Fruit fly (Drosophila melanogaster) whole organism, pupa: ENCODE results near the gene CG17328.

Source experiments
- CG10348 ChIP-seq: fragments of 200-800 bp; sonication (Bioruptor generic); IDR thresholded peaks from 2 replicates; pipeline ENCODE4 v1.3.6; 2022; ENCODE audit warnings: missing biosample characterization, missing genetic modification characterization
- CG12605 ChIP-seq: fragments of 200-800 bp; sonication (Bioruptor generic); IDR thresholded peaks from 2 replicates; pipeline ENCODE4 v1.3.6; 2022; ENCODE audit warnings: missing biosample characterization, missing genetic modification characterization
- CG13204 ChIP-seq: fragments of 200-800 bp; sonication (Bioruptor generic); optimal IDR thresholded peaks from 2 replicates; lab custom pipeline; 2018; ENCODE audit warnings: missing biosample characterization, mild to moderate bottlenecking, missing genetic modification characterization, moderate library complexity
- CG14655 ChIP-seq: fragments of 200-800 bp; sonication (Bioruptor generic); optimal IDR thresholded peaks from 3 replicates; lab custom pipeline; 2017; ENCODE audit warnings: mild to moderate bottlenecking, missing biosample characterization, missing genetic modification reagents, missing genetic modification characterization
- CG15710 ChIP-seq: fragments of 200-800 bp; sonication (Bioruptor generic); optimal IDR thresholded peaks from 2 replicates; lab custom pipeline; 2018; ENCODE audit warnings: missing biosample characterization, mild to moderate bottlenecking, missing genetic modification characterization, moderate library complexity
- CG17806 ChIP-seq: fragments of 200-800 bp; sonication (Bioruptor generic); optimal IDR thresholded peaks from 2 replicates; lab custom pipeline; 2018; ENCODE audit warnings: missing biosample characterization, mild to moderate bottlenecking, missing genetic modification characterization, moderate library complexity
- CG32121 ChIP-seq: fragments of 200-800 bp; sonication (Bioruptor generic); IDR thresholded peaks from 2 replicates; pipeline ENCODE4 v1.3.6; 2022; ENCODE audit warnings: missing biosample characterization, missing genetic modification characterization
- CG34367 ChIP-seq: fragments of 200-800 bp; sonication (Bioruptor generic); optimal IDR thresholded peaks from 2 replicates; lab custom pipeline; 2018; ENCODE audit warnings: missing biosample characterization, mild to moderate bottlenecking, missing genetic modification characterization
- CG4496 ChIP-seq: fragments of 200-800 bp; sonication (Bioruptor generic); IDR thresholded peaks from 3 replicates; pipeline ENCODE4 v1.3.6; 2022; ENCODE audit warnings: missing biosample characterization, missing genetic modification characterization
- CG8159 ChIP-seq: fragments of 200-800 bp; sonication (Bioruptor generic); optimal IDR thresholded peaks from 3 replicates; lab custom pipeline; 2018; ENCODE audit warnings: missing biosample characterization, mild to moderate bottlenecking, missing genetic modification characterization, moderate library complexity
- CG8301 ChIP-seq: fragments of 200-800 bp; sonication (Bioruptor generic); optimal IDR thresholded peaks from 2 replicates; lab custom pipeline; 2018; ENCODE audit warnings: missing biosample characterization, mild to moderate bottlenecking, missing genetic modification characterization
- CG9948 ChIP-seq: fragments of 200-800 bp; sonication (Bioruptor generic); optimal IDR thresholded peaks from 2 replicates; lab custom pipeline; 2018; ENCODE audit warnings: missing biosample characterization, mild to moderate bottlenecking, missing genetic modification characterization, moderate library complexity
- D1 ChIP-seq: fragments of 200-800 bp; sonication (Bioruptor generic); optimal IDR thresholded peaks from 2 replicates; lab custom pipeline; 2018; ENCODE audit warnings: missing biosample characterization, mild to moderate bottlenecking, missing genetic modification characterization, moderate library complexity
- EcR ChIP-seq: fragments of 200-800 bp; sonication (Bioruptor generic); optimal IDR thresholded peaks from 3 replicates; lab custom pipeline; 2019; ENCODE audit warnings: missing biosample characterization, missing genetic modification characterization, mild to moderate bottlenecking, moderate library complexity, missing genetic modification reagents
- Ets98B ChIP-seq: fragments of 200-800 bp; sonication (Bioruptor generic); IDR thresholded peaks from 2 replicates; pipeline ENCODE4 v1.3.6; 2022; ENCODE audit warnings: missing biosample characterization, missing genetic modification characterization
- Pif1A ChIP-seq: fragments of 200-800 bp; sonication (Bioruptor generic); optimal IDR thresholded peaks from 3 replicates; lab custom pipeline; 2016; ENCODE audit warnings: missing biosample characterization, missing genetic modification characterization
- Pif1B ChIP-seq: fragments of 200-800 bp; sonication (Bioruptor generic); optimal IDR thresholded peaks from 3 replicates; lab custom pipeline; 2016; ENCODE audit warnings: missing biosample characterization, missing genetic modification characterization
- Snoo ChIP-seq: fragments of 200-800 bp; sonication (Bioruptor generic); optimal IDR thresholded peaks from 3 replicates; lab custom pipeline; 2017; ENCODE audit warnings: missing biosample characterization, mild to moderate bottlenecking, missing genetic modification characterization, inconsistent platforms
- fd96Ca ChIP-seq: fragments of 200-800 bp; sonication (Bioruptor generic); IDR thresholded peaks from 3 replicates; pipeline ENCODE4 v1.3.6; 2022; ENCODE audit warnings: missing biosample characterization, missing genetic modification characterization
- gl ChIP-seq: fragments of 200-800 bp; sonication (Bioruptor generic); optimal IDR thresholded peaks from 2 replicates; lab custom pipeline; 2018; ENCODE audit warnings: missing biosample characterization, mild to moderate bottlenecking, missing genetic modification characterization
- rn ChIP-seq: fragments of 200-800 bp; sonication (Bioruptor generic); IDR thresholded peaks from 2 replicates; pipeline ENCODE4 v1.3.6; 2022; ENCODE audit warnings: missing biosample characterization, missing genetic modification characterization

Gene CG17328

DNA sequence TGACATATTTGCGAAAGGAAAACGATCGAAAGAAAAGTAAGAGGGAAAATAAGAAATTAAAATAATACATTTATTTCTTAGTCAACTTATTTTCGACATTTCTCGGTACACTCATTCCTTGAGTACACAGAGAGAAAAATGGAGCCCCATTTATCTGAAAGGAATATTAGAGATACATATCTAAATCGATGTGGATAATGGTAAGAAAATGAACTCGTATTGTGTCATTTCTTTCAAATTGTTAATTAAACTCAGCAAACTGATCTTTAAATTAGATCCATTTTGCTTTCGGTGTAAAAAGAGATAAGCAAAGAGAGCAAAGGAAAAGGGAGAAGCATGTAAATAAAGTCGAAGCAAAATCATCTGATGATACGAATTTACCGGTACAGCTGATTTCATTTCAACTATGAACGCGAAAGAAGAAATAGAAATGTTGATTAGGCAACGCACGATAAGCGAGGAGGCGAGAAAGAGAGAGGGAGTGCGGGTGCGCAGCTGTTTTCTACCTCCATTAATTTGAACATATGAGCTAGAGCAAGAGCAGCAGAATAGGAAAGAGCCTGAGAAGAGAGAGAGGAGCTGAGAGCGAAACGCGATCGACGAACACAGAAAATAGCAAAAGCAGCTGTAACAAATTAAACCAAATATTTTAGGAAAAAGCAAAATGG, 13.9 kb upstream of the CG17328 start:
- TF ChIP-seq CG12605 (GFP tag; lab: Robert Waterston, UW) (no peak), fd96Ca (GFP tag; lab: Robert Waterston, UW) (no peak), CG13204 (GFP tag; lab: Kevin White, UChicago) (peak; percentile 39), CG14655 (peak; percentile 86), EcR (GFP tag; lab: Kevin White, UChicago) (no peak), CG10348 (GFP tag; lab: Robert Waterston, UW) (no peak), Ets98B (no peak), Pif1A (GFP tag; lab: Kevin White, UChicago) (peak; percentile 77), CG15710 (tag; lab: Kevin White, UChicago) (peak; percentile 84), CG32121 (GFP tag; lab: Robert Waterston, UW) (no peak), Pif1B (GFP tag; lab: Kevin White, UChicago) (peak; percentile 87), rn (GFP tag; lab: Robert Waterston, UW) (no peak), CG8301 (tag; lab: Kevin White, UChicago) (peak; percentile 83), CG17806 (peak; percentile 92), CG8159 (tag; lab: Kevin White, UChicago) (peak; percentile 90), CG34367 (tag; lab: Kevin White, UChicago) (peak; percentile 83), Snoo (tag; lab: Kevin White, UChicago) (peak; percentile 86), D1 (peak; percentile 22), CG9948 (tag; lab: Kevin White, UChicago) (peak; percentile 87), CG4496 (GFP tag; lab: Robert Waterston, UW) (no peak), gl (tag; lab: Kevin White, UChicago) (peak; percentile 70)

DNA sequence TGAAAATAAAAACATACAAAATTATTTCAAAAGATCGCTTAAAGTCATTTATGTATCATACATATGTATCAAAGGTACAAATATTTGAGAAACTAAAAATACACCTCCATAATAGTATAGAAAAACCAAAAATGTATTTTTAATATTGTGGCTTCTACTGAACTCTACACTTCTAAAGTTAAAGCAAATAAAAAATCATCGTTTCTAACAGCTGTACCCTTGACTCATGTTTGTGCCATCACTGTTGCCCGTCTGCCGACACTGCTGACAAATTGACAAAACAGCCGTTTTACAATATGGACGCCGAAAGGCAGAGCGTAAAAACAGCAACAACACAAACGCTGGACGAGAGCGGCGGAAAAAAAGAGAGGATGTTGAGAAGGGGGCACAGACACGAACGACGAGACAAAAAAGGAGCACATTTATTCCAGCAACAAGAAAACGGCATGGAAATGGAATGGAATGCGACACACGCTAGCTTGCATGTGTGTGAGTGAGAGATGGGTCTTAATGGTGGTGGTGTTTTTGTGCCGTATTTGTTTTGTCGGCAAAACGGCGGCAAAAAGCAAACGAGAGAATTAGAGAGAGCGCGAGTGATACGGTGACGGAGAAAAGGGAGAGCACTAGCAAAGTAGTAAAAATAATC, 13.3 kb upstream of the CG17328 start:
- TF ChIP-seq CG14655 (peak; percentile 81), Pif1B (GFP tag; lab: Kevin White, UChicago) (peak; percentile 79), CG4496 (GFP tag; lab: Robert Waterston, UW) (no peak), fd96Ca (GFP tag; lab: Robert Waterston, UW) (no peak), CG17806 (peak; percentile 75), CG8301 (tag; lab: Kevin White, UChicago) (peak; percentile 79), CG10348 (GFP tag; lab: Robert Waterston, UW) (no peak), CG12605 (GFP tag; lab: Robert Waterston, UW) (no peak), CG34367 (tag; lab: Kevin White, UChicago) (peak; percentile 60), rn (GFP tag; lab: Robert Waterston, UW) (no peak), EcR (GFP tag; lab: Kevin White, UChicago) (peak; percentile 57), CG32121 (GFP tag; lab: Robert Waterston, UW) (no peak), D1 (no peak), Snoo (tag; lab: Kevin White, UChicago) (peak; percentile 49), Ets98B (no peak), CG13204 (GFP tag; lab: Kevin White, UChicago) (peak; percentile 71), Pif1A (GFP tag; lab: Kevin White, UChicago) (peak; percentile 83), CG8159 (tag; lab: Kevin White, UChicago) (peak; percentile 80), gl (tag; lab: Kevin White, UChicago) (peak; percentile 76), CG15710 (tag; lab: Kevin White, UChicago) (peak; percentile 62), CG9948 (tag; lab: Kevin White, UChicago) (peak; percentile 74)

DNA sequence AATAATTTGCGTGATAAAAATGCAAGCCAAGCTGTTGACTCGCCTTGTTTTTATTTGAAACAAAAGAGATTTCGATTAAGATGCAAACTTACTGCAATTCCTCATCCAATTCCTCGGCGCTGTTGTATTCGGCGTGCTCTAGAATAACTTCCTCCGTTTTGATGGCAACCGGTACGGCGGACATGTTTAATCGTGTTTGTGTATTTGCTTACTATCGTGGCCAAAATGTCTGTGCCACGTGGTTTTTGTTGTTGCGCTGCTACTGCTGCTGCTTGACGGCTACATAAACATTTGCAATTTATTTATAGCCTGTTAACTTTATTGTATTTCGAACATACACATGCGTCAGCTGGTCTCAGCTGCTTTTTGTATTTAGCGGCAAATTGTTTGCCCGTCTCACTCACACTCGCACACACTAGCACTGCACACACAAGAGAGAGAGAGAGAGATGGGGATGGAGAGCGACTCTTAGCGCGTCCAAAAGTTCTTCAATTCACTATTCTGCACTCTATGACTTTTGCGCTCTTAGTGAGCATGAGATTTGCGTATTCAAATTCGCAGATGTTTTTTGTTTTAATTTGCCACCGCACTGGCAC, 12.6 kb upstream of the CG17328 start:
- TF ChIP-seq CG8301 (tag; lab: Kevin White, UChicago) = no peak
- TF ChIP-seq CG13204 (GFP tag; lab: Kevin White, UChicago) = no peak
- no peak for TF ChIP-seq EcR (GFP tag; lab: Kevin White, UChicago)
- no peak for TF ChIP-seq gl (tag; lab: Kevin White, UChicago)
- TF ChIP-seq CG14655 = no peak
- TF ChIP-seq CG34367 (tag; lab: Kevin White, UChicago) = no peak
- no peak for TF ChIP-seq CG8159 (tag; lab: Kevin White, UChicago)
- no peak for TF ChIP-seq Snoo (tag; lab: Kevin White, UChicago)
- no peak for TF ChIP-seq CG4496 (GFP tag; lab: Robert Waterston, UW)
- TF ChIP-seq CG12605 (GFP tag; lab: Robert Waterston, UW) = no peak
- no peak for TF ChIP-seq Pif1A (GFP tag; lab: Kevin White, UChicago)
- no peak for TF ChIP-seq Ets98B
- no peak for TF ChIP-seq CG10348 (GFP tag; lab: Robert Waterston, UW)
- no peak for TF ChIP-seq CG32121 (GFP tag; lab: Robert Waterston, UW)

DNA sequence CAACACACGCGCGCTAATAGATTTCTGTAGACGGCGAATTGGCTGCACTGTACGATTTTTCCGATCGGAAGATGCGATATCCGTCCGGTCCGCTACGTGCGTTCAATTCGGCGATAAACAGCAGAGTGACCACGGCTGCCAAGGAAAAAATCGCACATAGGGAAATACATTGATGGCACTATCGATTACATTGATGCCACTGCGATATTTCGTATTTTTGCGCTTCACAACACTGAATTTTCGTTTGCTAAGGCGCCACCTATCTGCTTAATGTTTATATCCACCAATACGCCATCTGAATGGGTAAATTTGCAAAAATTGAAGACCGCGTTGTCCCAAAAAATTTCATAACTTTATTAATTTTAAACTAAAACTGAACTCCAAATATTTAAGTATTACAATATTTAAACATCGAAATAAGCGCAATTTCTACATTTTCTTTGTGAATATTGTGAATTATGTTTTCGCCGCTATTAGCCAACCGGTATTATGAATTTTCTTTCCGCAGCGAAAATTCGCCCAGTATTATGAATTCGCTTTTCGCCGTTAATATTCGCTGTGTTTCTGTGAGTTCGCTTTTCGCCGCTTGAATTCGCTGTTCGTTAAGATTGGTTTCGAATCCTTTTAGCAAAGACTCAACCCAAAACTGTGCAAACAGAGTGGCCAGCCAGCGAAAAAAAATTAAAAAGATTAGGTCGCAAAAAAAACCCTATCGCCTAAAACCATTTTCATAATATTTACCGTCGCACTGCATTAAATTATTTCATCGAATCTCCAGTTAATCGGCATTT, 11.9 kb upstream of the CG17328 start, which contains the start of the genes crp and pkaap:
TSS of gene crp (minus strand) at position 129 of the 791 bp plus-strand sequence.
TSS of gene pkaap (plus strand) at position 689 of the 791 bp plus-strand sequence.
- TF ChIP-seq CG32121 (GFP tag; lab: Robert Waterston, UW) (no peak), CG13204 (GFP tag; lab: Kevin White, UChicago) (peak; percentile 48), CG8159 (tag; lab: Kevin White, UChicago) (peak; percentile 50), CG9948 (tag; lab: Kevin White, UChicago) (no peak), D1 (no peak), gl (tag; lab: Kevin White, UChicago) (peak; percentile 18), CG34367 (tag; lab: Kevin White, UChicago) (peak; percentile 34), fd96Ca (GFP tag; lab: Robert Waterston, UW) (no peak), Pif1A (GFP tag; lab: Kevin White, UChicago) (no peak), CG15710 (tag; lab: Kevin White, UChicago) (peak; percentile 12), Pif1B (GFP tag; lab: Kevin White, UChicago) (peak; percentile 64), CG17806 (peak; percentile 1), Snoo (tag; lab: Kevin White, UChicago) (peak; percentile 57)
